Fruit fly (Drosophila melanogaster) whole organism, embryonic: ENCODE measurements around the gene CG15439.

Source experiments
- Ada2b ChIP-seq: fragments of 200-800 bp; sonication (Bioruptor generic); IDR thresholded peaks from 2 replicates; pipeline ENCODE4 v1.3.6; 2022; ENCODE audit warnings: missing biosample characterization, missing genetic modification characterization
- B-H1 ChIP-seq: fragments of 200-800 bp; sonication (Bioruptor generic); IDR thresholded peaks from 3 replicates; pipeline ENCODE4 v1.3.6; 2022; ENCODE audit warnings: missing biosample characterization, missing genetic modification characterization
- CG10274 ChIP-seq: fragments of 200-800 bp; sonication (Bioruptor generic); optimal IDR thresholded peaks from 3 replicates; lab custom pipeline; 2017; ENCODE audit warnings: missing biosample characterization, mild to moderate bottlenecking, missing genetic modification characterization
- CG11504 ChIP-seq: fragments of 200-800 bp; sonication (Bioruptor generic); optimal IDR thresholded peaks from 3 replicates; lab custom pipeline; 2019; ENCODE audit warnings: missing biosample characterization, mild to moderate bottlenecking, missing genetic modification characterization, moderate library complexity
- CG11695 ChIP-seq: fragments of 200-800 bp; sonication (Bioruptor generic); IDR thresholded peaks from 3 replicates; pipeline ENCODE4 v1.3.6; 2022; ENCODE audit warnings: missing biosample characterization, missing genetic modification characterization
- CG12155 ChIP-seq: fragments of 200-800 bp; sonication (Bioruptor generic); optimal IDR thresholded peaks from 3 replicates; lab custom pipeline; 2016; ENCODE audit warnings: missing biosample characterization, missing genetic modification characterization
- CG14050 ChIP-seq: fragments of 200-800 bp; sonication (Bioruptor generic); IDR thresholded peaks from 3 replicates; pipeline ENCODE4 v1.3.6; 2022; ENCODE audit warnings: missing biosample characterization, missing genetic modification characterization
- CG14965 ChIP-seq: fragments of 200-800 bp; sonication (Bioruptor generic); optimal IDR thresholded peaks from 2 replicates; lab custom pipeline; 2016; ENCODE audit warnings: missing biosample characterization, missing genetic modification characterization, borderline replicate concordance
- CG16813 ChIP-seq: fragments of 200-800 bp; sonication (Bioruptor generic); IDR thresholded peaks from 3 replicates; pipeline ENCODE4 v1.3.6; 2022; ENCODE audit warnings: missing biosample characterization, missing genetic modification characterization; ENCODE audit not compliant: partially characterized antibody
- CG17186 ChIP-seq: fragments of 200-800 bp; sonication (Bioruptor generic); optimal IDR thresholded peaks from 3 replicates; lab custom pipeline; 2017; ENCODE audit warnings: missing biosample characterization, missing genetic modification reagents, missing genetic modification characterization
- CG18476 ChIP-seq: fragments of 200-800 bp; sonication (Bioruptor generic); optimal IDR thresholded peaks from 2 replicates; lab custom pipeline; 2016; ENCODE audit warnings: missing biosample characterization, mild to moderate bottlenecking, missing genetic modification characterization
- CG18619 ChIP-seq: fragments of 200-800 bp; sonication (Bioruptor generic); optimal IDR thresholded peaks from 3 replicates; lab custom pipeline; 2017; ENCODE audit warnings: missing biosample characterization, mild to moderate bottlenecking, missing genetic modification characterization
- CG32532 ChIP-seq: fragments of 200-800 bp; sonication (Bioruptor generic); IDR thresholded peaks from 2 replicates; pipeline ENCODE4 v1.3.6; 2022; ENCODE audit warnings: missing biosample characterization, missing genetic modification characterization
- CG3995 ChIP-seq: fragments of 200-800 bp; sonication (Bioruptor generic); optimal IDR thresholded peaks from 3 replicates; lab custom pipeline; 2016; ENCODE audit warnings: missing biosample characterization, missing genetic modification characterization
- CG4820 ChIP-seq: fragments of 200-800 bp; sonication (Bioruptor generic); optimal IDR thresholded peaks from 3 replicates; lab custom pipeline; 2016; ENCODE audit warnings: missing biosample characterization, missing genetic modification characterization
- CG5180 ChIP-seq: fragments of 200-800 bp; sonication (Bioruptor generic); optimal IDR thresholded peaks from 3 replicates; lab custom pipeline; 2017; ENCODE audit warnings: missing biosample characterization, missing genetic modification characterization, mild to moderate bottlenecking, moderate library complexity, missing genetic modification reagents
- CG5953 ChIP-seq: fragments of 200-800 bp; sonication (Bioruptor generic); IDR thresholded peaks from 2 replicates; pipeline ENCODE4 v1.3.6; 2022; ENCODE audit warnings: missing biosample characterization, missing genetic modification characterization
- CG7745 ChIP-seq: fragments of 200-800 bp; sonication (Bioruptor generic); optimal IDR thresholded peaks from 2 replicates; lab custom pipeline; 2018; ENCODE audit warnings: missing biosample characterization, mild to moderate bottlenecking, missing genetic modification characterization, moderate library complexity
- CG8089 ChIP-seq: fragments of 200-800 bp; sonication (Bioruptor generic); optimal IDR thresholded peaks from 3 replicates; lab custom pipeline; 2016; ENCODE audit warnings: missing biosample characterization, missing genetic modification characterization
- Chrac-16 ChIP-seq: fragments of 200-800 bp; sonication (Bioruptor generic); optimal IDR thresholded peaks from 3 replicates; lab custom pipeline; 2016; ENCODE audit warnings: missing biosample characterization, missing genetic modification characterization
- CkIIα-i1 ChIP-seq: fragments of 200-800 bp; sonication (Bioruptor generic); IDR thresholded peaks from 2 replicates; pipeline ENCODE4 v1.3.6; 2022; ENCODE audit warnings: missing biosample characterization, missing genetic modification characterization
- Dbx ChIP-seq: fragments of 200-800 bp; sonication (Bioruptor generic); IDR thresholded peaks from 3 replicates; pipeline ENCODE4 v1.3.6; 2022; ENCODE audit warnings: missing biosample characterization, missing genetic modification characterization
- HLH3B ChIP-seq: fragments of 200-800 bp; sonication (Bioruptor generic); IDR thresholded peaks from 2 replicates; pipeline ENCODE4 v1.3.6; 2022; ENCODE audit warnings: missing biosample characterization, missing genetic modification characterization
- HLHmδ ChIP-seq: fragments of 200-800 bp; sonication (Bioruptor generic); optimal IDR thresholded peaks from 2 replicates; lab custom pipeline; 2018; ENCODE audit warnings: missing biosample characterization, mild to moderate bottlenecking, missing genetic modification characterization, moderate library complexity
- Hmr ChIP-seq: fragments of 200-800 bp; sonication (Bioruptor generic); optimal IDR thresholded peaks from 3 replicates; lab custom pipeline; 2017; ENCODE audit warnings: mild to moderate bottlenecking, missing biosample characterization, missing genetic modification reagents, missing genetic modification characterization
- MTF-1 ChIP-seq: fragments of 200-800 bp; sonication (Bioruptor generic); optimal IDR thresholded peaks from 2 replicates; lab custom pipeline; 2018; ENCODE audit warnings: missing biosample characterization, mild to moderate bottlenecking, missing genetic modification characterization, borderline replicate concordance
- Mrtf ChIP-seq: fragments of 200-800 bp; sonication (Bioruptor generic); IDR thresholded peaks from 3 replicates; pipeline ENCODE4 v1.3.6; 2022; ENCODE audit warnings: missing biosample characterization, missing genetic modification characterization
- NK7.1 ChIP-seq: fragments of 200-800 bp; sonication (Bioruptor generic); optimal IDR thresholded peaks from 3 replicates; lab custom pipeline; 2016; ENCODE audit warnings: missing biosample characterization, missing genetic modification characterization
- NfI ChIP-seq: fragments of 200-800 bp; sonication (Bioruptor generic); optimal IDR thresholded peaks from 3 replicates; lab custom pipeline; 2018; ENCODE audit warnings: missing biosample characterization, mild to moderate bottlenecking, missing genetic modification characterization, moderate library complexity
- Six4 ChIP-seq: fragments of 200-800 bp; sonication (Bioruptor generic); optimal IDR thresholded peaks from 2 replicates; lab custom pipeline; 2016; ENCODE audit warnings: missing biosample characterization, missing genetic modification characterization
- bcd ChIP-seq: fragments of 200-800 bp; sonication (Bioruptor generic); optimal IDR thresholded peaks from 2 replicates; lab custom pipeline; 2017; ENCODE audit warnings: missing biosample characterization, mild to moderate bottlenecking, missing genetic modification characterization
- ci ChIP-seq: fragments of 200-800 bp; sonication (Bioruptor generic); IDR thresholded peaks from 3 replicates; pipeline ENCODE4 v1.3.6; 2022; ENCODE audit warnings: missing biosample characterization, missing genetic modification characterization
- crol ChIP-seq: fragments of 200-800 bp; sonication (Bioruptor generic); IDR thresholded peaks from 2 replicates; pipeline ENCODE4 v1.3.6; 2022; ENCODE audit warnings: missing biosample characterization, missing genetic modification characterization
- dati ChIP-seq: fragments of 200-800 bp; sonication (Bioruptor generic); IDR thresholded peaks from 2 replicates; pipeline ENCODE4 v1.3.6; 2022; ENCODE audit warnings: missing biosample characterization, missing genetic modification characterization
- exex ChIP-seq: fragments of 200-800 bp; sonication (Bioruptor generic); optimal IDR thresholded peaks from 4 replicates; lab custom pipeline; 2018; ENCODE audit warnings: missing biosample characterization, mild to moderate bottlenecking, missing genetic modification characterization, moderate library complexity
- fu2 ChIP-seq: fragments of 200-800 bp; sonication (Bioruptor generic); optimal IDR thresholded peaks from 2 replicates; lab custom pipeline; 2016; ENCODE audit warnings: missing biosample characterization, missing genetic modification characterization
- lov ChIP-seq, 2 experiments: fragments of 200-800 bp in 1 of 2; fragments of >200 bp in 1 of 2; sonication (Bioruptor generic) in 1 of 2; IDR thresholded peaks in 1 of 2; optimal IDR thresholded peaks in 1 of 2; 2 replicates in 1 of 2; 3 replicates in 1 of 2; pipeline versions ENCODE4 v1.3.6 to Lab custom; 2017 to 2022; ENCODE audit warnings: missing biosample characterization in 1 of 2, missing genetic modification characterization in 1 of 2
- luna ChIP-seq: fragments of 200-800 bp; sonication (Bioruptor generic); optimal IDR thresholded peaks from 2 replicates; lab custom pipeline; 2016; ENCODE audit warnings: missing biosample characterization, missing genetic modification characterization
- maf-S ChIP-seq: fragments of 200-800 bp; sonication (Bioruptor generic); optimal IDR thresholded peaks from 2 replicates; lab custom pipeline; 2016; ENCODE audit warnings: missing biosample characterization, missing genetic modification characterization
- mld ChIP-seq: fragments of 200-800 bp; sonication (Bioruptor generic); IDR thresholded peaks from 3 replicates; pipeline ENCODE4 v1.3.6; 2022; ENCODE audit warnings: missing biosample characterization, missing genetic modification characterization; ENCODE audit not compliant: partially characterized antibody
- nau ChIP-seq: fragments of 200-800 bp; sonication (Bioruptor generic); optimal IDR thresholded peaks from 3 replicates; lab custom pipeline; 2017; ENCODE audit warnings: missing biosample characterization, mild to moderate bottlenecking, missing genetic modification characterization, missing genetic modification reagents
- nerfin-2 ChIP-seq: fragments of 200-800 bp; sonication (Bioruptor generic); IDR thresholded peaks from 2 replicates; pipeline ENCODE4 v1.3.6; 2022; ENCODE audit warnings: missing biosample characterization, missing genetic modification characterization; ENCODE audit not compliant: partially characterized antibody
- odd ChIP-seq: fragments of 200-800 bp; sonication (Bioruptor generic); optimal IDR thresholded peaks from 2 replicates; lab custom pipeline; 2017; ENCODE audit warnings: missing biosample characterization, mild to moderate bottlenecking, missing genetic modification characterization
- pho ChIP-seq: fragments of 200-800 bp; sonication (Bioruptor generic); optimal IDR thresholded peaks from 2 replicates; lab custom pipeline; 2016; ENCODE audit warnings: missing biosample characterization, missing genetic modification characterization
- phol ChIP-seq: fragments of 200-800 bp; sonication (Bioruptor generic); optimal IDR thresholded peaks from 3 replicates; lab custom pipeline; 2018; ENCODE audit warnings: missing biosample characterization, mild to moderate bottlenecking, missing genetic modification characterization, moderate library complexity
- repo ChIP-seq: fragments of 200-800 bp; sonication (Bioruptor generic); optimal IDR thresholded peaks from 2 replicates; lab custom pipeline; 2016; ENCODE audit warnings: missing biosample characterization, missing genetic modification characterization
- rib ChIP-seq: fragments of 200-800 bp; sonication (Bioruptor generic); IDR thresholded peaks from 2 replicates; pipeline ENCODE4 v1.3.6; 2022; ENCODE audit warnings: missing biosample characterization, missing genetic modification characterization
- trem ChIP-seq: fragments of 200-800 bp; optimal IDR thresholded peaks from 3 replicates; lab custom pipeline; 2019; ENCODE audit warnings: missing biosample characterization, mild to moderate bottlenecking, missing genetic modification characterization, moderate library complexity

CG15439 gene

dm6 chr2L:4440881-4441737, 11.7 kb downstream of the CG15439 start, which contains the start of gene CG15431 (continued):
- TF ChIP-seq fu2 (GFP tag; lab: Kevin White, UChicago) (no peak), dati (GFP tag; lab: Robert Waterston, UW) (no peak), CG12155 (no peak), CG10274 (GFP tag; lab: Kevin White, UChicago) (peak; percentile 21), ci (peak; percentile 68; the same call in 1 of the 3 replicates), Chrac-16 (no peak), Six4 (GFP tag; lab: Kevin White, UChicago) (no peak), HLHmδ (GFP tag; lab: Kevin White, UChicago) (no peak), rib (GFP tag; lab: Robert Waterston, UW) (peak; percentile 65), CG16813 (no peak), nerfin-2 (no peak), NfI (peak; percentile 67), CG11504 (tag; lab: Kevin White, UChicago) (no peak), HLH3B (peak; percentile 65; the same call in 1 of the 2 replicates), CG7745 (no peak), nau (GFP tag; lab: Kevin White, UChicago) (peak; percentile 55), CG14965 (no peak), repo (GFP tag; lab: Kevin White, UChicago) (no peak), Ada2b (peak; percentile 55; the same call in 1 of the 2 replicates), CG32532 (GFP tag; lab: Robert Waterston, UW) (peak; percentile 76), phol (tag; lab: Kevin White, UChicago) (no peak), exex (tag; lab: Kevin White, UChicago) (no peak), CG5180 (peak; percentile 59), CG17186 (GFP tag; lab: Kevin White, UChicago) (no peak), pho (GFP tag; lab: Kevin White, UChicago) (peak; percentile 3), CG3995 (GFP tag; lab: Kevin White, UChicago) (no peak), mld (GFP tag; lab: Robert Waterston, UW) (no peak), bcd (GFP tag; lab: Kevin White, UChicago) (peak; percentile 58), Dbx (peak; percentile 77; the same call in 2 of the 3 replicates), CG5953 (GFP tag; lab: Robert Waterston, UW) (no peak), maf-S (GFP tag; lab: Kevin White, UChicago) (no peak), crol (no peak), CkIIα-i1 (GFP tag; lab: Robert Waterston, UW) (peak; percentile 65; the same call in 1 of the 2 replicates), luna (GFP tag; lab: Kevin White, UChicago) (no peak), lov (optimal IDR thresholded peaks at IDR 0.05; lab: Kevin White, UChicago) (no peak), lov (GFP tag; IDR thresholded peaks at IDR 0.05; lab: Robert Waterston, UW) (no peak), CG18476 (GFP tag; lab: Kevin White, UChicago) (peak; percentile 45), Mrtf (peak; percentile 67; the same call in 1 of the 3 replicates), CG4820 (GFP tag; lab: Kevin White, UChicago) (peak; percentile 25), CG18619 (peak; percentile 58), CG8089 (GFP tag; lab: Kevin White, UChicago) (no peak), B-H1 (0 out of 3 replicates have a peak, but pooled peaks have one; percentile 37), CG11695 (GFP tag; lab: Robert Waterston, UW) (no peak), CG14050 (GFP tag; lab: Robert Waterston, UW) (peak; percentile 46; the same call in 2 of the 3 replicates), trem (tag; lab: Kevin White, UChicago) (no peak), Hmr (GFP tag; lab: Kevin White, UChicago) (peak; percentile 75), MTF-1 (no peak), NK7.1 (GFP tag; lab: Kevin White, UChicago) (no peak), odd (GFP tag; lab: Kevin White, UChicago) (no peak)
